Worm (Caenorhabditis elegans) whole organism, L4 larva: ENCODE results near the gene F33H1.4.

Experiments used
- T20F7.1 ChIP-seq: fragments of 200-800 bp; sonication (Bioruptor generic); optimal IDR thresholded peaks from 2 replicates; lab custom pipeline; 2018; ENCODE audit warnings: mild to moderate bottlenecking, missing genetic modification characterization, missing compliant biosample characterization
- Y75B8A.6 ChIP-seq: fragments of 200-800 bp; sonication (Bioruptor generic); IDR thresholded peaks from 2 replicates; pipeline ENCODE4 v1.3.6; 2022; ENCODE audit warnings: missing genetic modification reagents, missing genetic modification characterization, missing compliant biosample characterization
- ZK546.5 ChIP-seq, 2 experiments: sonication (generic microtip); optimal IDR thresholded peaks; 2 replicates each; lab custom pipeline; 2017; ENCODE audit warnings: missing biosample characterization in 2 of 2, missing genetic modification characterization in 2 of 2
- aha-1 ChIP-seq: fragments of 150-350 bp; peaks from one replicate; lab custom pipeline; 2014; ENCODE audit warnings: missing biosample characterization, missing genetic modification characterization
- attf-4 ChIP-seq: sonication (generic microtip); optimal IDR thresholded peaks from 3 replicates; lab custom pipeline; 2017; ENCODE audit warnings: missing biosample characterization, missing genetic modification characterization
- ceh-44 ChIP-seq: fragments of 200-800 bp; sonication (Bioruptor generic); IDR thresholded peaks from 2 replicates; pipeline ENCODE4 v1.3.6; 2022; ENCODE audit warnings: missing genetic modification reagents, missing genetic modification characterization, missing compliant biosample characterization
- ceh-62 ChIP-seq: sonication (generic microtip); optimal IDR thresholded peaks from 2 replicates; lab custom pipeline; 2017; ENCODE audit warnings: missing biosample characterization, missing genetic modification characterization
- ces-1 ChIP-seq: fragments of 150-350 bp; sonication (generic microtip); optimal IDR thresholded peaks from 4 replicates; lab custom pipeline; 2014; ENCODE audit warnings: missing biosample characterization, missing genetic modification reagents, missing genetic modification characterization
- cey-2 ChIP-seq: sonication (generic microtip); optimal IDR thresholded peaks from 3 replicates; lab custom pipeline; 2017; ENCODE audit warnings: missing genetic modification characterization, mild to moderate bottlenecking, missing compliant biosample characterization, antibody characterized with exemption, borderline replicate concordance; ENCODE audit not compliant: insufficient read depth
- daf-16 ChIP-seq, 3 experiments: sonication (generic microtip); optimal IDR thresholded peaks; 2 replicates each; lab custom pipeline; 2016 to 2017; ENCODE audit warnings: missing genetic modification characterization in 3 of 3, missing genetic modification reagents in 3 of 3, mild to moderate bottlenecking in 2 of 3, missing compliant biosample characterization in 2 of 3, missing biosample characterization in 1 of 3, moderate library complexity in 1 of 3
- duxl-1 ChIP-seq: sonication (generic microtip); optimal IDR thresholded peaks from 2 replicates; lab custom pipeline; 2016; ENCODE audit warnings: mild to moderate bottlenecking, missing genetic modification characterization, moderate library complexity, missing compliant biosample characterization; ENCODE audit not compliant: poor library complexity
- egl-27 ChIP-seq: sonication (generic microtip); optimal IDR thresholded peaks from 3 replicates; lab custom pipeline; 2017; ENCODE audit warnings: missing biosample characterization, missing genetic modification reagents, missing genetic modification characterization
- fkh-10 ChIP-seq: fragments of 150-350 bp; optimal IDR thresholded peaks from 2 replicates; lab custom pipeline; 2014; ENCODE audit warnings: missing biosample characterization, missing genetic modification reagents, missing genetic modification characterization
- lin-13 ChIP-seq: fragments of 150-350 bp; optimal IDR thresholded peaks from 2 replicates; lab custom pipeline; 2014; ENCODE audit warnings: missing biosample characterization, missing genetic modification reagents, missing genetic modification characterization
- lin-15B ChIP-seq: fragments of 150-350 bp; sonication (generic microtip); optimal IDR thresholded peaks from 3 replicates; lab custom pipeline; 2014; ENCODE audit warnings: missing biosample characterization, missing genetic modification characterization
- lir-3 ChIP-seq: sonication (generic microtip); optimal IDR thresholded peaks from 2 replicates; lab custom pipeline; 2016; ENCODE audit warnings: mild to moderate bottlenecking, missing genetic modification characterization, missing compliant biosample characterization
- mep-1 ChIP-seq: fragments of 150-350 bp; sonication (generic microtip); optimal IDR thresholded peaks from 3 replicates; lab custom pipeline; 2014; ENCODE audit warnings: missing biosample characterization, missing genetic modification characterization
- mxl-2 ChIP-seq: fragments of 200-800 bp; sonication (Bioruptor generic); conservative IDR thresholded peaks from 2 replicates; pipeline ENCODE4 v1.3.6; 2022; ENCODE audit warnings: missing genetic modification reagents, missing genetic modification characterization, missing compliant biosample characterization
- mxl-3 ChIP-seq: fragments of 200-800 bp; sonication (Bioruptor generic); optimal IDR thresholded peaks from 2 replicates; lab custom pipeline; 2018; ENCODE audit warnings: mild to moderate bottlenecking, missing genetic modification characterization, missing compliant biosample characterization
- nhr-10 ChIP-seq: fragments of 150-350 bp; optimal IDR thresholded peaks from 2 replicates; lab custom pipeline; 2014; ENCODE audit warnings: missing biosample characterization, missing genetic modification characterization
- nhr-102 ChIP-seq: sonication (generic microtip); optimal IDR thresholded peaks from 2 replicates; lab custom pipeline; 2016; ENCODE audit warnings: mild to moderate bottlenecking, missing genetic modification characterization, moderate library complexity, missing compliant biosample characterization
- nhr-11 ChIP-seq: fragments of 150-350 bp; optimal IDR thresholded peaks from 2 replicates; lab custom pipeline; 2014; ENCODE audit warnings: missing biosample characterization, missing genetic modification characterization
- nhr-25 ChIP-seq: sonication (generic microtip); optimal IDR thresholded peaks from 2 replicates; lab custom pipeline; 2017; ENCODE audit warnings: missing genetic modification characterization, mild to moderate bottlenecking, missing compliant biosample characterization, antibody characterized with exemption, moderate library complexity, borderline replicate concordance; ENCODE audit not compliant: insufficient read depth
- nhr-28 ChIP-seq: fragments of 150-350 bp; optimal IDR thresholded peaks from 2 replicates; lab custom pipeline; 2014; ENCODE audit warnings: missing biosample characterization, missing genetic modification characterization
- nhr-76 ChIP-seq: fragments of 150-350 bp; optimal IDR thresholded peaks from 2 replicates; lab custom pipeline; 2014; ENCODE audit warnings: missing biosample characterization, missing genetic modification characterization
- php-3 ChIP-seq: fragments of 200-800 bp; sonication (Bioruptor generic); IDR thresholded peaks from 2 replicates; pipeline ENCODE4 v1.3.6; 2022; ENCODE audit warnings: missing genetic modification reagents, missing genetic modification characterization, missing compliant biosample characterization
- pqm-1 ChIP-seq: sonication (generic microtip); optimal IDR thresholded peaks from 2 replicates; lab custom pipeline; 2017; ENCODE audit warnings: missing biosample characterization, missing genetic modification characterization
- rbr-2 ChIP-seq: sonication (generic microtip); optimal IDR thresholded peaks from 2 replicates; lab custom pipeline; 2016; ENCODE audit warnings: missing genotype, missing genetic modification characterization, missing compliant biosample characterization
- saeg-2 ChIP-seq: fragments of 200-800 bp; sonication (Bioruptor generic); IDR thresholded peaks from 2 replicates; pipeline ENCODE4 v1.3.6; 2022; ENCODE audit warnings: missing genetic modification reagents, missing genetic modification characterization, missing compliant biosample characterization
- sdz-12 ChIP-seq: fragments of 200-800 bp; sonication (Bioruptor generic); optimal IDR thresholded peaks from 2 replicates; lab custom pipeline; 2018; ENCODE audit warnings: mild to moderate bottlenecking, missing genetic modification characterization, missing compliant biosample characterization
- skn-1 ChIP-seq: fragments of 150-350 bp; optimal IDR thresholded peaks from 2 replicates; lab custom pipeline; 2014; ENCODE audit warnings: missing biosample characterization, missing genetic modification characterization
- snpc-1.2 ChIP-seq: fragments of 200-800 bp; sonication (Bioruptor generic); IDR thresholded peaks from 2 replicates; pipeline ENCODE4 v1.3.6; 2022; ENCODE audit warnings: missing genetic modification reagents, missing genetic modification characterization, missing compliant biosample characterization
- spr-3 ChIP-seq: fragments of 200-800 bp; sonication (Bioruptor generic); optimal IDR thresholded peaks from 2 replicates; lab custom pipeline; 2018; ENCODE audit warnings: mild to moderate bottlenecking, missing genetic modification characterization, missing compliant biosample characterization
- tag-97 ChIP-seq: fragments of 200-800 bp; sonication (Bioruptor generic); IDR thresholded peaks from 2 replicates; pipeline ENCODE4 v1.3.6; 2022; ENCODE audit warnings: missing genetic modification characterization, missing compliant biosample characterization
- unc-130 ChIP-seq: sonication (generic microtip); optimal IDR thresholded peaks from 2 replicates; lab custom pipeline; 2016; ENCODE audit warnings: missing genetic modification reagents, missing genetic modification characterization, missing compliant biosample characterization

The F33H1.4 gene

DNA sequence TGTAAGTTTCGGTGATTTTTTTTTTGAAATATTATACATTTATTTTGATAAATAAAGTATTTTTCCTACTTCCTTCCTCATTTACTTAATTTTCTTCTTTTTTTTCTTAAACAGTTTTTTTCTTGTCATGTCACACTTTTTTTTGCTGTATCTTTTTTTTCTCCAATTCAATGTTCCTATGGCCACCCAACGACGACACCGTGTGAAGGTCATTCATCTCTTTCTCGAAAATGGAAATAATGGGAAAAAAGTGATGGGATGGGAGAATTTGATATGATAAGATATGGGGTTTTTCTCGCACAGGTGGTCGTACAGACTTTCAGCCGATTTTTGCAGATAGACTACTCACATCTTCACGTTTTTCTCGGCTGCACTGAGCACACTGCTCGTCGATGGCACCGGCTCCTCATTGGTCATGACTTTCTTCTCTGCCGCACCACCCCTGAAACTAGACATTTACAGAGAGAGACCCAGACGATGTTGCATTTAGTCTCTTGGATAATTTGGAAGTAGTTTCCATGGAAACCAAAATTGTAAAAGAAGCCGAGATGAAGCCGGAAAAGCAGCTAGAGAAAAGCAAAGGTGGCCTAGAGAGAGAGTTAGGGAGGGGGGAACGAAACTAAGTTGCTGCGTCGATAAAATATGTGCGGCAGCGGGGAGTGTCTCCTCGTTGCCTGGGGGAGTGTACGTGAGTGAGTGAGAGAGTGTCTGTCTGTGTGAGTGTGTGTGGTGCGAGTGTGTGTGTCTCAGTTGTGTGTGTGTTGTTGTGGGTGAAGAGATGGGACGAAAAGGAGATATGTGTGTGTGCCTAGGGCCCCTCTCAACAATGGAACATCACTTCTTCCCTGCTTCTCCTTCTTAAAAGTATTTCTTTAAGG lies 5.3 kb upstream of the F33H1.4 start, which contains the start of gene daf-19 (continued):
- TF ChIP-seq egl-27 (tag; lab: Kevin White, UChicago) (no peak), ces-1 (GFP tag; lab: Kevin White, UChicago) (no peak), attf-4 (tag; lab: Kevin White, UChicago) (no peak), ceh-44 (GFP tag; lab: Robert Waterston, UW) (no peak), snpc-1.2 (GFP tag; lab: Robert Waterston, UW) (no peak), daf-16 (GFP tag; optimal IDR thresholded peaks at IDR 0.05; lab: Kevin White, UChicago) (no peak), daf-16 (tag; optimal IDR thresholded peaks at IDR 0.05; lab: Kevin White, UChicago) (peak; percentile 43), cey-2 (peak; percentile 68), aha-1 (tag; lab: Kevin White, UChicago) (peak; percentile 91), nhr-102 (tag; lab: Kevin White, UChicago) (no peak), nhr-25 (tag; lab: Kevin White, UChicago) (no peak), nhr-11 (tag; lab: Kevin White, UChicago) (peak; percentile 94), fkh-10 (GFP tag; lab: Kevin White, UChicago) (peak; percentile 5), saeg-2 (GFP tag; lab: Robert Waterston, UW) (no peak), duxl-1 (tag; lab: Kevin White, UChicago) (peak; percentile 6), T20F7.1 (GFP tag; lab: Kevin White, UChicago) (no peak), Y75B8A.6 (GFP tag; lab: Robert Waterston, UW) (no peak), spr-3 (no peak), lin-15B (tag; lab: Kevin White, UChicago) (no peak), mxl-3 (GFP tag; lab: Kevin White, UChicago) (peak; percentile 40), lin-13 (GFP tag; lab: Kevin White, UChicago) (peak; percentile 14), pqm-1 (tag; lab: Kevin White, UChicago) (no peak), sdz-12 (GFP tag; lab: Kevin White, UChicago) (peak; percentile 47), php-3 (GFP tag; lab: Robert Waterston, UW) (no peak), mxl-2 (GFP tag; lab: Robert Waterston, UW) (no peak), ceh-62 (no peak), nhr-10 (tag; lab: Kevin White, UChicago) (no peak), mep-1 (tag; lab: Kevin White, UChicago) (peak; percentile 82), nhr-76 (tag; lab: Kevin White, UChicago) (no peak), tag-97 (no peak), lir-3 (tag; lab: Kevin White, UChicago) (no peak), skn-1 (tag; lab: Kevin White, UChicago) (no peak), rbr-2 (tag; lab: Kevin White, UChicago) (peak; percentile 81), ZK546.5 (tag; optimal IDR thresholded peaks at IDR 0.05; lab: Kevin White, UChicago) (no peak), nhr-28 (tag; lab: Kevin White, UChicago) (peak; percentile 56)

DNA sequence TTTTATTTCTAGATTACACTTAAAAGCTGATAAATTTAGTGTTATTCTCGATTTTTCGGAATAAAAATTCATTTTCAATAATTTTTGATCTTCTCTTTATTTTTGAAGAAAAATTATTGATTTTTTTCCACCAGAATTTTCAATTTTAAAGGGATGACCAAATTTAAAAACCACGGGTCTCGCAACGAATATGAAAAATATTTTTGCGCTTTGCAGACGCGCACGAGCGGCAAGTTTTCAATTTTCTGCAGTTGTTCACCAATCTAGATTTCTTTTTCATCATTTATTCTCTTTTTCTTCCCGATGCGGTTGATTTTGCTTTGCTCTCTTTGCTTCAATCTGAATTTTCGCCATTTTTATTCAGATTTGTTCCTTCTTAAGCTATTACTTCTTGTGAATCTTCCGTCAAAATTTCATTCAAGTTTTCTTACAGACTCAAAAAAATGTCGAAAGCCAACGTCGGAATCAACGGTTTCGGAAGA lies 3.6 kb upstream of the F33H1.4 start, which contains the start of gene gpd-4:
Gene gpd-4, plus strand, starts transcription at position 432 of the 482 bp plus-strand sequence.
- TF ChIP-seq unc-130 (GFP tag; lab: Kevin White, UChicago) = peak; percentile 15
- TF ChIP-seq nhr-10 (tag; lab: Kevin White, UChicago) = no peak
- no peak for TF ChIP-seq mxl-2 (GFP tag; lab: Robert Waterston, UW)
